Fruit fly (Drosophila melanogaster) whole organism, pupa: ENCODE data around the gene CG15725.

Experiments used
- CG10348 ChIP-seq: fragments of 200-800 bp; sonication (Bioruptor generic); IDR thresholded peaks from 2 replicates; pipeline ENCODE4 v1.3.6; 2022; ENCODE audit warnings: missing biosample characterization, missing genetic modification characterization
- CG12605 ChIP-seq: fragments of 200-800 bp; sonication (Bioruptor generic); IDR thresholded peaks from 2 replicates; pipeline ENCODE4 v1.3.6; 2022; ENCODE audit warnings: missing biosample characterization, missing genetic modification characterization
- CG13204 ChIP-seq: fragments of 200-800 bp; sonication (Bioruptor generic); optimal IDR thresholded peaks from 2 replicates; lab custom pipeline; 2018; ENCODE audit warnings: missing biosample characterization, mild to moderate bottlenecking, missing genetic modification characterization, moderate library complexity
- CG14655 ChIP-seq: fragments of 200-800 bp; sonication (Bioruptor generic); optimal IDR thresholded peaks from 3 replicates; lab custom pipeline; 2017; ENCODE audit warnings: mild to moderate bottlenecking, missing biosample characterization, missing genetic modification reagents, missing genetic modification characterization
- CG15710 ChIP-seq: fragments of 200-800 bp; sonication (Bioruptor generic); optimal IDR thresholded peaks from 2 replicates; lab custom pipeline; 2018; ENCODE audit warnings: missing biosample characterization, mild to moderate bottlenecking, missing genetic modification characterization, moderate library complexity
- CG17806 ChIP-seq: fragments of 200-800 bp; sonication (Bioruptor generic); optimal IDR thresholded peaks from 2 replicates; lab custom pipeline; 2018; ENCODE audit warnings: missing biosample characterization, mild to moderate bottlenecking, missing genetic modification characterization, moderate library complexity
- CG32121 ChIP-seq: fragments of 200-800 bp; sonication (Bioruptor generic); IDR thresholded peaks from 2 replicates; pipeline ENCODE4 v1.3.6; 2022; ENCODE audit warnings: missing biosample characterization, missing genetic modification characterization
- CG34367 ChIP-seq: fragments of 200-800 bp; sonication (Bioruptor generic); optimal IDR thresholded peaks from 2 replicates; lab custom pipeline; 2018; ENCODE audit warnings: missing biosample characterization, mild to moderate bottlenecking, missing genetic modification characterization
- CG4496 ChIP-seq: fragments of 200-800 bp; sonication (Bioruptor generic); IDR thresholded peaks from 3 replicates; pipeline ENCODE4 v1.3.6; 2022; ENCODE audit warnings: missing biosample characterization, missing genetic modification characterization
- CG8159 ChIP-seq: fragments of 200-800 bp; sonication (Bioruptor generic); optimal IDR thresholded peaks from 3 replicates; lab custom pipeline; 2018; ENCODE audit warnings: missing biosample characterization, mild to moderate bottlenecking, missing genetic modification characterization, moderate library complexity
- CG8301 ChIP-seq: fragments of 200-800 bp; sonication (Bioruptor generic); optimal IDR thresholded peaks from 2 replicates; lab custom pipeline; 2018; ENCODE audit warnings: missing biosample characterization, mild to moderate bottlenecking, missing genetic modification characterization
- CG9948 ChIP-seq: fragments of 200-800 bp; sonication (Bioruptor generic); optimal IDR thresholded peaks from 2 replicates; lab custom pipeline; 2018; ENCODE audit warnings: missing biosample characterization, mild to moderate bottlenecking, missing genetic modification characterization, moderate library complexity
- D1 ChIP-seq: fragments of 200-800 bp; sonication (Bioruptor generic); optimal IDR thresholded peaks from 2 replicates; lab custom pipeline; 2018; ENCODE audit warnings: missing biosample characterization, mild to moderate bottlenecking, missing genetic modification characterization, moderate library complexity
- EcR ChIP-seq: fragments of 200-800 bp; sonication (Bioruptor generic); optimal IDR thresholded peaks from 3 replicates; lab custom pipeline; 2019; ENCODE audit warnings: missing biosample characterization, missing genetic modification characterization, mild to moderate bottlenecking, moderate library complexity, missing genetic modification reagents
- Ets98B ChIP-seq: fragments of 200-800 bp; sonication (Bioruptor generic); IDR thresholded peaks from 2 replicates; pipeline ENCODE4 v1.3.6; 2022; ENCODE audit warnings: missing biosample characterization, missing genetic modification characterization
- Pif1A ChIP-seq: fragments of 200-800 bp; sonication (Bioruptor generic); optimal IDR thresholded peaks from 3 replicates; lab custom pipeline; 2016; ENCODE audit warnings: missing biosample characterization, missing genetic modification characterization
- Pif1B ChIP-seq: fragments of 200-800 bp; sonication (Bioruptor generic); optimal IDR thresholded peaks from 3 replicates; lab custom pipeline; 2016; ENCODE audit warnings: missing biosample characterization, missing genetic modification characterization
- Snoo ChIP-seq: fragments of 200-800 bp; sonication (Bioruptor generic); optimal IDR thresholded peaks from 3 replicates; lab custom pipeline; 2017; ENCODE audit warnings: missing biosample characterization, mild to moderate bottlenecking, missing genetic modification characterization, inconsistent platforms
- fd96Ca ChIP-seq: fragments of 200-800 bp; sonication (Bioruptor generic); IDR thresholded peaks from 3 replicates; pipeline ENCODE4 v1.3.6; 2022; ENCODE audit warnings: missing biosample characterization, missing genetic modification characterization
- gl ChIP-seq: fragments of 200-800 bp; sonication (Bioruptor generic); optimal IDR thresholded peaks from 2 replicates; lab custom pipeline; 2018; ENCODE audit warnings: missing biosample characterization, mild to moderate bottlenecking, missing genetic modification characterization
- rn ChIP-seq: fragments of 200-800 bp; sonication (Bioruptor generic); IDR thresholded peaks from 2 replicates; pipeline ENCODE4 v1.3.6; 2022; ENCODE audit warnings: missing biosample characterization, missing genetic modification characterization

Gene CG15725

DNA sequence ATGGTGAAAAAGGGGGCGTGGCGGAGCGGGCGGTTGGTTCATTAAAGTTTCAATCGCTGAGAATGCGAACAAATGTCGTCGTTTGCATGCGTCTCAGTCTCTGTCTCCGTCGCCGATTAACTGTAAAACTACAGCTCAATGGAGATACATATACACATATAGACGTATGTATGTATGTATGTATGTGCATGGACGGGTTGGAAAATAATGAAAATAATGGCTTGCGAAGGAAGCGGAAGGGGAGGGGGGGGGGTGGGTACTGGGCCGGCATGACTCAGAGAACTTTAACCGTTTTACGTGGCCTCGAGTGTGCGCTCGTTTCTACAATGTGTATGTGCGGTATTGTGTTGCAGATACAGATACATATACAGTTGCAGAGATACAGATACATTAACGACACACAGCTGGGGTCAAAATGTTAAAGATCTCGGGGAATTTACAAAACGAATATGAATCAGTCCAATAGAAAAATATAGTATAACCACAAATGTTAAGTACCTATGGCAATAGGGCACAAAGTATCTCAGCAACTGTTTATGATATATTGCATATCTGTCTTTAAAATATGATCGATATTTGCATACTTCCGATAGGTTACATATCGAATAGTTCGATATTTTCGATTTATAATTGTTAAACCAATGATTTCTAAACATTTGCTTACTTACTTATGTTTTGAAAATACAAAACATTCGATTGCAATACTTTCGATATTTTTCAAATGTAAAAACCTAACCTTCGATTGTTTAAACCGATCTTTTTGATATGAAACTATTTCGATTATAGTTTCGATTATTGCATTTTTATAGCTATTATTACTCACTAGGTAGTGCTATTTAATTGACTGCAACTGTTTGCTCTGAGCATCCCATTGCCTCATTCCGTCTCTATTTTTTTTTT lies 18.9 kb downstream of the CG15725 start:
- peak; percentile 60 for TF ChIP-seq CG14655 (GFP tag; lab: Kevin White, UChicago)
- no peak for TF ChIP-seq Pif1A (GFP tag; lab: Kevin White, UChicago)
- no peak for TF ChIP-seq Pif1B (GFP tag; lab: Kevin White, UChicago)
- peak; percentile 89 for TF ChIP-seq EcR (GFP tag; lab: Kevin White, UChicago)
- peak; percentile 42 for TF ChIP-seq CG15710 (tag; lab: Kevin White, UChicago)
- peak; percentile 49 for TF ChIP-seq CG9948 (tag; lab: Kevin White, UChicago)
- TF ChIP-seq fd96Ca, result peak; percentile 58; the same call in 1 of the 3 replicates
- peak; percentile 45 for TF ChIP-seq Ets98B (GFP tag; lab: Robert Waterston, UW)
- TF ChIP-seq gl (tag; lab: Kevin White, UChicago), result peak; percentile 34
- TF ChIP-seq CG13204 (GFP tag; lab: Kevin White, UChicago), result peak; percentile 21
- TF ChIP-seq CG4496 (GFP tag; lab: Robert Waterston, UW), result peak; percentile 38; the same call in 1 of the 3 replicates
- TF ChIP-seq CG34367 (tag; lab: Kevin White, UChicago), result peak; percentile 48
- TF ChIP-seq CG8301, result peak; percentile 54
- TF ChIP-seq CG17806 (tag; lab: Kevin White, UChicago), result peak; percentile 8
- TF ChIP-seq rn (GFP tag; lab: Robert Waterston, UW), result no peak
- TF ChIP-seq CG32121, result peak; percentile 34; the same call in 1 of the 2 replicates
- TF ChIP-seq CG12605 (GFP tag; lab: Robert Waterston, UW), result peak; percentile 52; the same call in 1 of the 2 replicates
- no peak for TF ChIP-seq CG10348 (GFP tag; lab: Robert Waterston, UW)

DNA sequence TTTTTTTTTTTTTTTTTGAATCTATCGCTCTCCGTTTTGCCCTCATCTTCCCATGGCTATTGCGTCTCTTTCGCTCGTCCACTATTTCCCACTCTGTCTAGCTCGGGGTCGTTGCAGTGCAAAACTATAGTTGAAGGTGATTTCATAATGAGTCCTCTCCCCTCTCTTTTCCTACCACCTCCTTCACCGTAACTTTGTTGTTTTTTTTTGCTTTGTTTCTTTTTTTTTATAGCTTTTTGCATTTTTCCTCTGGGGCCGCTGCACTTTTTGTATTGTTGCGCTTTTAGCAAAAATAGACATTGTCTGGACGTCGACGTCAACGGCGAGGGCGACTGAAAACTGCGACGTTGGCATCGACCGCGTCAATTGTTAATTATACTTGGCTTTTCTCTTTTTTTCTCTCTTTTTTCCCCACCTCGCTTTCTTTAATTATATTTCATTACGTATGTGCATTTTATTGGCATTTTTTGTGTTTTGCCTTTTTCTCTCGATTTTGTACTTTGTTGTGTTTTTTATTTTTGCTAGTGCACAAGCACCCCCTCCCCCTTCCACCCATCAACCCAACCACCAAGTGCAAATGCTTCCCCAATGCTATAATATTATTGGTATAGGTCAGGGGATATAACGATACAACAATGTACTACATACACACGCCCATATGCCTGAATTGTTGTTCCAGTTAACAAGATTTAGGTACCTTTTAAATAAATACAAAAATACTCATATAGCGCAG lies 19.7 kb downstream of the CG15725 start:
- TF ChIP-seq CG13204 (GFP tag; lab: Kevin White, UChicago), result peak; percentile 93
- peak; percentile 98 for TF ChIP-seq EcR (GFP tag; lab: Kevin White, UChicago)
- peak; percentile 88 for TF ChIP-seq fd96Ca
- TF ChIP-seq rn (GFP tag; lab: Robert Waterston, UW), result peak; percentile 81; the same call in 1 of the 2 replicates
- TF ChIP-seq gl (tag; lab: Kevin White, UChicago), result peak; percentile 96
- peak; percentile 94 for TF ChIP-seq CG4496 (GFP tag; lab: Robert Waterston, UW)
- TF ChIP-seq CG34367 (tag; lab: Kevin White, UChicago), result peak; percentile 83
- peak; percentile 71 for TF ChIP-seq CG17806 (tag; lab: Kevin White, UChicago)
- peak; percentile 86 for TF ChIP-seq CG15710 (tag; lab: Kevin White, UChicago)
- TF ChIP-seq CG8159 (tag; lab: Kevin White, UChicago), result peak; percentile 54
- peak; percentile 72 for TF ChIP-seq CG9948 (tag; lab: Kevin White, UChicago)
- TF ChIP-seq Snoo (tag; lab: Kevin White, UChicago), result no peak
- TF ChIP-seq CG14655 (GFP tag; lab: Kevin White, UChicago), result peak; percentile 80
- peak; percentile 95 for TF ChIP-seq CG12605 (GFP tag; lab: Robert Waterston, UW)
- peak; percentile 85 for TF ChIP-seq Pif1B (GFP tag; lab: Kevin White, UChicago)
- TF ChIP-seq D1 (tag; lab: Kevin White, UChicago), result no peak
- peak; percentile 89 for TF ChIP-seq CG32121
- no peak for TF ChIP-seq CG10348 (GFP tag; lab: Robert Waterston, UW)
- TF ChIP-seq Ets98B (GFP tag; lab: Robert Waterston, UW), result peak; percentile 90
- peak; percentile 70 for TF ChIP-seq CG8301
- TF ChIP-seq Pif1A (GFP tag; lab: Kevin White, UChicago), result peak; percentile 79

DNA sequence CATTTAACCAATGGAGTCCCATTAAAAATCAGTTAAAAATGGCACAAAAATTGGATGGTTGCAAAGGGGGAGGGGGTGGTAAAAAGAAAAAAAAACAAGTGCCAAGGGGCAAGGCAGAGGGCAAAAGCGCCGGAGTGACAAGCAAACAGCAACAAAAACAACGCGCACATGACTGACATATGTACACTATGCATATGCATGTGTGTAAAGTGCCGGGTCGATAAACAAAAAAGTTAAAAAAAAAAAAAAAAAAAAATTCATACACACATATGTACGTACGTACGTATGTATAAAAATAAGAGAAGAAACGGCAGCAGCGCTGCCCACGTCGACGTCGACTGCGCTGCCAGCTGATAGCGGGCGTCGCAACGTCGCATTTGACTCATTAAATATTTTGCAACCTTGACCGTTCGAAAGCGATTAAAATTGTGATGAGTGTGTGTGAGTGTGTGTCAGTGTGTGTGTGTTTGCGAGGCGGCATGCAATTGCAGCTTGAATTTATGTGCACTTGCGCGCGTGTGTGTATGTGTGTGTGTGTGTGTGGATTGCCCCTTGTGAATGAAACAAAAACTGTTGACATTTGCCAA lies 22.1 kb downstream of the CG15725 start:
- TF ChIP-seq CG14655 (GFP tag; lab: Kevin White, UChicago), result no peak
- TF ChIP-seq CG4496 (GFP tag; lab: Robert Waterston, UW), result peak; percentile 15; the same call in 1 of the 3 replicates
- peak; percentile 11 for TF ChIP-seq CG13204 (GFP tag; lab: Kevin White, UChicago)
- no peak for TF ChIP-seq CG15710 (tag; lab: Kevin White, UChicago)
- TF ChIP-seq EcR (GFP tag; lab: Kevin White, UChicago), result peak; percentile 82
- TF ChIP-seq CG8159 (tag; lab: Kevin White, UChicago), result no peak
- peak; percentile 16; the same call in 1 of the 2 replicates for TF ChIP-seq CG32121
- TF ChIP-seq, all 21 proteins: peak for 4

DNA sequence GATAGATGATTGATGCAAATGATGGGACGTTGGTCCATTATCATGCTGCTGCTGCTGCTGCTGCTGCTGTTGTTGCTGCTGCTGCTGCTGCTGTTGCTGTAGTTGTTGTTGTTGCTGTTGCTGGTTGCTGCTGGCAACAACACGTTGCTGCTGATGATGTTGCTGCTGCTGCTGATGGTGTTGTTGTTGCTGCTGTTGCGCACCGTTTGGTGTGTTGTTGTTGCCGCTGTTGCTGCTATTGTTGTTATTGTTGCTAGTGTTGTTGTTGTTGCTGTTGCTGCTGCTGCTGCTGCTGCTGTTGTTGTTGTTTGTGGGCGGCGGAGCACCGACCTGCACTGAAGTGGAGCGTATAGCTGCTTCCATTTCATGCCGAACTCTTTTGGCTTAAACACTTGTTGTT lies 25.4 kb downstream of the CG15725 start:
- TF ChIP-seq CG10348 (GFP tag; lab: Robert Waterston, UW) (0 out of 2 replicates have a peak, but pooled peaks have one; percentile 23), CG12605 (GFP tag; lab: Robert Waterston, UW) (no peak), Pif1A (GFP tag; lab: Kevin White, UChicago) (no peak)

DNA sequence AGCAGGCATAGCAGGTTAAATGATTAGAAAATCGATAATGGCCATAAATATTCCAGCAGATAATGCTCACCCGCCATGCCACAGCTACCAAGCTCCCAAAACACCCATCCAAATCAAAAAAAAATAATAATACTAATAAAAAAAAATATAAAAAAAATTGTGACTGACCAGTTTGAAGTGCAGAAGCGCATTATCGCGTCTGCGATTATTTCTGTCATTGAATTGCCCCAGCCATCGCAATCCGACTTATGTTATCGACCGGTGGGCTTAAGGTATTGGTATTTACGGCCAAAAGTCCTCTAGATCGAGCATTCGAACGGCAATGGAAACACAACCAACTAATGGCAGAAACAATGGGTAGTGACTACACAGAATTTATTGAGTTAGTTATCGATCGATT lies 26.8 kb downstream of the CG15725 start:
- TF ChIP-seq CG32121 (0 out of 2 replicates have a peak, but pooled peaks have one; percentile 16), CG12605 (GFP tag; lab: Robert Waterston, UW) (no peak)
